Worm (Caenorhabditis elegans) whole organism, L4 larva: Measurements from ENCODE around the gene C34H4.2.

ENCODE experiments used
- ces-1 ChIP-seq: fragments of 150-350 bp; sonication (generic microtip); optimal IDR thresholded peaks from 4 replicates; lab custom pipeline; 2014; ENCODE audit warnings: missing biosample characterization, missing genetic modification reagents, missing genetic modification characterization
- lin-1 ChIP-seq: fragments of 200-800 bp; sonication (Bioruptor generic); IDR thresholded peaks from 2 replicates; pipeline ENCODE4 v1.3.6; 2022; ENCODE audit warnings: missing genetic modification reagents, missing genetic modification characterization, missing compliant biosample characterization
- lin-29 ChIP-seq: fragments of 200-800 bp; sonication (Bioruptor generic); IDR thresholded peaks from 2 replicates; pipeline ENCODE4 v1.3.6; 2022; ENCODE audit warnings: missing genetic modification reagents, missing genetic modification characterization, missing compliant biosample characterization
- skn-1 ChIP-seq: fragments of 150-350 bp; optimal IDR thresholded peaks from 2 replicates; lab custom pipeline; 2014; ENCODE audit warnings: missing biosample characterization, missing genetic modification characterization
- vab-7 ChIP-seq: fragments of 200-800 bp; sonication (Bioruptor generic); IDR thresholded peaks from 2 replicates; pipeline ENCODE4 v1.3.6; 2022; ENCODE audit warnings: missing genetic modification reagents, missing genetic modification characterization, missing compliant biosample characterization

- TF ChIP-seq vab-7 (GFP tag; lab: Robert Waterston, UW) (no peak), skn-1 (no peak), lin-1 (GFP tag; lab: Robert Waterston, UW) (no peak), lin-29 (GFP tag; lab: Robert Waterston, UW) (no peak), ces-1 (GFP tag; lab: Kevin White, UChicago) (no peak)
These were observed 1.6 kb downstream of the C34H4.2 start, which contains the start of gene C34H4.1 for ce11 chrIV:1555021-1555720.
